Fruit fly (Drosophila melanogaster): ENCODE measurements around the gene CG34155.

DNA sequence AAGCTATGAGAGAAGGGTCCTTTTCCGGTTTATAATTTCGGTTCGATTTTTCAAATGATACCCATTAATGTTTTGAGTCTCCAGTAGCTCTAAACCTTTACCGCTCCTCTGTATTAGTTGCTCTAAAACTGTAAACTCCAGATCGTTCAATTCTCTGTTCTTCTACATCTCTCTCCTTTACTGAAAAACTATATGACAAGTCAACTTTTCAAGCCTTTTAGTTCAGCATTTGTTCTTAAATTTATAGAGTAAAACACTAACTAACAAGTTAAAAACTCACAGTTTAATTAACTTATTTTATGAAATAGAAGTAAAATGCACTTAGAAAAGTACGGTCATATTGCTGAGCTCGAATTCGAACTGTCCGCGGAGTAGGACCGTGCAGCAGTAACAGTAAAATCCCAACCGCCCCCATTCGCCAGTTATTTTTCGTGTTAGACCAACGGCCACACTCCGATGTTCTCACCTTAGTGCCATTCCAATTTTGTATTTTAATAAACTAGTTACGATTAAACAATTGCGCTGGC lies 2.8 kb upstream of the CG34155 start:
- TF ChIP-seq Lhr (GFP tag; optimal IDR thresholded peaks at IDR 0.05) (peak; percentile 50), Blimp-1 (GFP tag; optimal IDR thresholded peaks at IDR 0.05) (no peak)

All from whole organism, embryonic.